Fruit fly (Drosophila melanogaster): ENCODE data around the gene Or33c.

Gene Or33c

dm6 chr2L:11904181-11904580, 33.6 kb upstream of the Or33c start:
- TF ChIP-seq CG10321 (GFP tag; IDR thresholded peaks at IDR 0.05) (no peak), scrt (GFP tag; optimal IDR thresholded peaks at IDR 0.05) (peak; percentile 38), CG18599 (GFP tag; optimal IDR thresholded peaks at IDR 0.05) (peak; percentile 11), onecut (GFP tag; IDR thresholded peaks at IDR 0.05) (peak; percentile 25; the same call in 1 of the 2 replicates), CG13296 (GFP tag; optimal IDR thresholded peaks at IDR 0.05) (peak; percentile 20), Deaf1 (tag; optimal IDR thresholded peaks at IDR 0.05) (no peak), Meics (GFP tag; optimal IDR thresholded peaks at IDR 0.05) (peak; percentile 1), CG3163 (GFP tag; optimal IDR thresholded peaks at IDR 0.05) (peak; percentile 74), CG11247 (GFP tag; IDR thresholded peaks at IDR 0.05) (no peak), Fer1 (GFP tag; optimal IDR thresholded peaks at IDR 0.05) (peak; percentile 46), CG12769 (tag; optimal IDR thresholded peaks at IDR 0.05) (no peak), CTCF (GFP tag; optimal IDR thresholded peaks at IDR 0.05) (peak; percentile 87), Vsx1 (GFP tag; optimal IDR thresholded peaks at IDR 0.05) (no peak), CG16813 (GFP tag; IDR thresholded peaks at IDR 0.05; ENCODE audit: partially characterized antibody) (no peak), CG3281 (GFP tag; optimal IDR thresholded peaks at IDR 0.05) (peak; percentile 6), CG6765 (GFP tag; optimal IDR thresholded peaks at IDR 0.05) (peak; percentile 2), lab (GFP tag; optimal IDR thresholded peaks at IDR 0.05) (peak; percentile 38), CG15514 (GFP tag; optimal IDR thresholded peaks at IDR 0.05) (peak; percentile 1), CG32532 (GFP tag; IDR thresholded peaks at IDR 0.05) (peak; percentile 14; the same call in 1 of the 2 replicates), CG14965 (GFP tag; optimal IDR thresholded peaks at IDR 0.05; ENCODE audit: borderline replicate concordance) (peak; percentile 91), CG12071 (GFP tag; optimal IDR thresholded peaks at IDR 0.05) (peak; percentile 13)

- TF ChIP-seq CG2202 (tag; optimal IDR thresholded peaks at IDR 0.05) = no peak
- no peak for TF ChIP-seq z (GFP tag; IDR thresholded peaks at IDR 0.05)
- no peak for TF ChIP-seq CG8281 (tag; optimal IDR thresholded peaks at IDR 0.05)
- peak; percentile 86 for TF ChIP-seq Deaf1 (tag; optimal IDR thresholded peaks at IDR 0.05)
- TF ChIP-seq pan (optimal IDR thresholded peaks at IDR 0.05) = no peak
- TF ChIP-seq pan (GFP tag; optimal IDR thresholded peaks at IDR 0.05 in 1 of 2, IDR thresholded peaks at IDR 0.05 in 1 of 2) = no peak
- TF ChIP-seq CG2875 (GFP tag; optimal IDR thresholded peaks at IDR 0.05) = no peak
- no peak for TF ChIP-seq ATbp (GFP tag; optimal IDR thresholded peaks at IDR 0.05)
- TF ChIP-seq CG5180 (GFP tag; optimal IDR thresholded peaks at IDR 0.05) = peak; percentile 97
These were observed 9.3 kb upstream of the Or33c start, which contains the start of gene Pde1c for dm6 chr2L:11928464-11928863. Pde1c (minus strand) TSS chr2L:11928572.

- no peak for TF ChIP-seq CG34376 (GFP tag; optimal IDR thresholded peaks at IDR 0.05)
- no peak for TF ChIP-seq Nf-YA (GFP tag; IDR thresholded peaks at IDR 0.05)
- TF ChIP-seq ase (GFP tag; IDR thresholded peaks at IDR 0.05) = no peak
- TF ChIP-seq PHDP (tag; optimal IDR thresholded peaks at IDR 0.05) = no peak
- TF ChIP-seq Hsf (GFP tag; optimal IDR thresholded peaks at IDR 0.05) = no peak
- no peak for TF ChIP-seq twi (tag; optimal IDR thresholded peaks at IDR 0.05)
- TF ChIP-seq ap (GFP tag; IDR thresholded peaks at IDR 0.05) = no peak
- TF ChIP-seq NK7.1 (GFP tag; optimal IDR thresholded peaks at IDR 0.05) = no peak
- TF ChIP-seq jing (GFP tag; optimal IDR thresholded peaks at IDR 0.05) = no peak
- no peak for TF ChIP-seq CG7928 (GFP tag; optimal IDR thresholded peaks at IDR 0.05)
- no peak for TF ChIP-seq fd102C (GFP tag; optimal IDR thresholded peaks at IDR 0.05)
- TF ChIP-seq CG8281 (tag; optimal IDR thresholded peaks at IDR 0.05) = no peak
- peak in 1 of 2 experiments; percentile 1 for TF ChIP-seq dpn (GFP tag; optimal IDR thresholded peaks at IDR 0.05)
- TF ChIP-seq D (optimal IDR thresholded peaks at IDR 0.05) = no peak
- TF ChIP-seq D (GFP tag; optimal IDR thresholded peaks at IDR 0.05) = peak; percentile 13
- TF ChIP-seq CG3281 (GFP tag; optimal IDR thresholded peaks at IDR 0.05) = peak; percentile 44
- no peak for TF ChIP-seq otp (GFP tag; IDR thresholded peaks at IDR 0.05)
- peak; percentile 9 for TF ChIP-seq Xbp1 (GFP tag; optimal IDR thresholded peaks at IDR 0.05)
- no peak for TF ChIP-seq CG18476 (GFP tag; optimal IDR thresholded peaks at IDR 0.05)
- TF ChIP-seq CG11247 (GFP tag; IDR thresholded peaks at IDR 0.05) = no peak
- TF ChIP-seq Mes4 (GFP tag; optimal IDR thresholded peaks at IDR 0.05) = no peak
- TF ChIP-seq Nf-YC (tag; optimal IDR thresholded peaks at IDR 0.05) = no peak
- no peak for TF ChIP-seq peb (GFP tag; IDR thresholded peaks at IDR 0.05)
- no peak for TF ChIP-seq CG2712 (tag; optimal IDR thresholded peaks at IDR 0.05)
These were observed 6.2 kb upstream of the Or33c start for dm6 chr2L:11931603-11932002.

Data from whole organism, embryonic.